Worm (Caenorhabditis elegans) whole organism, L2 larva: ENCODE data around the gene F41C3.8.

Experiments
- lin-11 ChIP-seq: fragments of 150-350 bp; sonication (generic microtip); optimal IDR thresholded peaks from 2 replicates; lab custom pipeline; 2014; ENCODE audit warnings: missing biosample characterization, missing genetic modification characterization, inconsistent platforms, mixed read lengths
- unc-39 ChIP-seq: fragments of 150-350 bp; optimal IDR thresholded peaks from 2 replicates; lab custom pipeline; 2014; ENCODE audit warnings: missing biosample characterization, missing genetic modification characterization
- unc-62 ChIP-seq: fragments of 150-350 bp; optimal IDR thresholded peaks from 2 replicates; lab custom pipeline; 2014; ENCODE audit warnings: missing biosample characterization, missing genetic modification reagents, missing genetic modification characterization

DNA sequence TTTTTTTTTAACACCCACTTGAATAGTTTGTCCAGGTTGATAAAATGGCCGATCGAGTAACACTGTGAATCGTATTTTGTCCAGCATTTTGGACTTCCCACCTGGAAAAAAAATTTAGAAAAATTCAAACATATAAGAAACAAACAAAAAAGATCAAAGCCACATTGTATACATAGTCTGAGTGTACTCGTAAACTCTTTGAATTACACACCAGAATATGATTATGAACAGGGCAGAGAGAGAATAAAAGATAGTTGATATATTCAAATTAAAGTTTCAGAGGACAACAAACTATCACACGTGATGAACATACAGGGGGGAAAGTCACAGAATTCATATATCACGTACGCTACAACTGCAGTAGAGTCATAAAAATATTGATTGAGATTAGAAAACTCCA is 50.4 kb downstream of the F41C3.8 start, which contains the start of gene ttm-2:
- TF ChIP-seq unc-62 (GFP tag; lab: Kevin White, UChicago) (no peak), unc-39 (tag; lab: Kevin White, UChicago) (no peak), lin-11 (tag; lab: Kevin White, UChicago) (no peak)
